Worm (Caenorhabditis elegans) whole organism, L3 larva: Measurements from ENCODE around the gene C01G10.5.

Source experiments
- ceh-16 ChIP-seq: sonication (generic microtip); optimal IDR thresholded peaks from 2 replicates; lab custom pipeline; 2017; ENCODE audit warnings: missing biosample characterization, missing genetic modification characterization
- ceh-28 ChIP-seq: fragments of 150-350 bp; optimal IDR thresholded peaks from 2 replicates; lab custom pipeline; 2014; ENCODE audit warnings: missing biosample characterization, missing genetic modification reagents, missing genetic modification characterization
- elt-3 ChIP-seq, 3 experiments: fragments of 150-350 bp in 1 of 3; sonication (generic microtip) in 2 of 3; optimal IDR thresholded peaks; 2 replicates in 2 of 3; 4 replicates in 1 of 3; lab custom pipeline; 2014 to 2017; ENCODE audit warnings: missing biosample characterization in 3 of 3, missing genetic modification characterization in 3 of 3
- mml-1 ChIP-seq: fragments of 150-350 bp; sonication (generic microtip); optimal IDR thresholded peaks from 3 replicates; lab custom pipeline; 2014; ENCODE audit warnings: missing biosample characterization, missing genetic modification characterization
- nfya-1 ChIP-seq: sonication (generic microtip); optimal IDR thresholded peaks from 2 replicates; lab custom pipeline; 2017; ENCODE audit warnings: missing genetic modification characterization, mild to moderate bottlenecking, missing compliant biosample characterization, antibody characterized with exemption, moderate library complexity; ENCODE audit not compliant: insufficient read depth
- nhr-11 ChIP-seq: fragments of 150-350 bp; optimal IDR thresholded peaks from 2 replicates; lab custom pipeline; 2014; ENCODE audit warnings: missing biosample characterization, missing genetic modification characterization
- nhr-23 ChIP-seq: fragments of 150-350 bp; optimal IDR thresholded peaks from 2 replicates; lab custom pipeline; 2014; ENCODE audit warnings: missing biosample characterization, missing genetic modification reagents, missing genetic modification characterization
- nhr-237 ChIP-seq: fragments of 150-350 bp; optimal IDR thresholded peaks from 2 replicates; lab custom pipeline; 2014; ENCODE audit warnings: missing biosample characterization, missing genetic modification characterization
- nhr-28 ChIP-seq: fragments of 150-350 bp; optimal IDR thresholded peaks from 2 replicates; lab custom pipeline; 2014; ENCODE audit warnings: missing biosample characterization, missing genetic modification characterization
- nhr-77 ChIP-seq: fragments of 150-350 bp; optimal IDR thresholded peaks from 2 replicates; lab custom pipeline; 2014; ENCODE audit warnings: missing biosample characterization, missing genetic modification characterization
- snpc-4 ChIP-seq: fragments of 150-350 bp; optimal IDR thresholded peaks from 2 replicates; lab custom pipeline; 2014; ENCODE audit warnings: missing biosample characterization, missing genetic modification characterization
- unc-62 ChIP-seq: fragments of 150-350 bp; sonication (generic microtip); optimal IDR thresholded peaks from 4 replicates; lab custom pipeline; 2014; ENCODE audit warnings: missing biosample characterization, missing genetic modification reagents, missing genetic modification characterization

DNA sequence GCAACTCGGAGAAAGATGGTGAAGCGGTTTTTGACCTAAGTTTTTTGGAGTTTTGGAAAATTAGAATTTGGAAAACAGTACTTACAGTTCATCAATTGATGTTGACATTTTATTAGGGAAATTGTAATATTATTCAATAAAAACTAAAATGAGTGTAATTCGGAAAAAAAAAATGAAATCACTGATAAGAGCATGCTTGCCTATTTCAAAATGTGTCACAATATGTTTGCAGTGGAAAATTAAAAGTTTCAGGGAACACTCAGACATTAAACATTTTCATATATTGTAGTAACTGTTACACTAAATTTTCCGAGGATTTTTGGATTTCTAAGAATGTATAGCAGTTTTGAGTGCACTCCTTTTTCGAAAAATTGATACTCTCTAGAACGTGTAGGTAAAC lies 37.0 kb downstream of the C01G10.5 start, which contains the start of the genes fbxa-82 and C25D7.5:
- TF ChIP-seq unc-62 (GFP tag; lab: Kevin White, UChicago) (no peak), ceh-28 (tag; lab: Kevin White, UChicago) (no peak), elt-3 (tag; optimal IDR thresholded peaks at IDR 0.05; lab: Kevin White, UChicago) (no peak), ceh-16 (no peak), nhr-11 (tag; lab: Kevin White, UChicago) (no peak), nhr-28 (tag; lab: Kevin White, UChicago) (no peak), snpc-4 (tag; lab: Kevin White, UChicago) (no peak), nhr-23 (tag; lab: Kevin White, UChicago) (no peak), nhr-237 (no peak), nfya-1 (tag; lab: Kevin White, UChicago) (no peak), mml-1 (tag; lab: Kevin White, UChicago) (no peak), nhr-77 (no peak)
